Worm (Caenorhabditis elegans) whole organism, L3 larva: Measurements from ENCODE around the gene lips-8.

Experiments
- R02D3.7 ChIP-seq: fragments of 150-350 bp; optimal IDR thresholded peaks from 2 replicates; lab custom pipeline; 2014; ENCODE audit warnings: missing biosample characterization, missing genetic modification characterization
- ZK546.5 ChIP-seq: sonication (generic microtip); optimal IDR thresholded peaks from 2 replicates; lab custom pipeline; 2017; ENCODE audit warnings: missing biosample characterization, missing genetic modification characterization
- ceh-9 ChIP-seq: sonication (generic microtip); optimal IDR thresholded peaks from 2 replicates; lab custom pipeline; 2018; ENCODE audit warnings: missing biosample characterization, missing genetic modification characterization
- elt-1 ChIP-seq: fragments of 150-350 bp; optimal IDR thresholded peaks from 2 replicates; lab custom pipeline; 2014; ENCODE audit warnings: missing biosample characterization, missing genetic modification characterization
- elt-2 ChIP-seq: sonication (generic microtip); optimal IDR thresholded peaks from 2 replicates; lab custom pipeline; 2016; ENCODE audit warnings: missing genetic modification reagents, mild to moderate bottlenecking, missing genetic modification characterization, missing compliant biosample characterization
- nhr-23 ChIP-seq: fragments of 150-350 bp; optimal IDR thresholded peaks from 2 replicates; lab custom pipeline; 2014; ENCODE audit warnings: missing biosample characterization, missing genetic modification reagents, missing genetic modification characterization
- nhr-237 ChIP-seq: fragments of 150-350 bp; optimal IDR thresholded peaks from 2 replicates; lab custom pipeline; 2014; ENCODE audit warnings: missing biosample characterization, missing genetic modification characterization
- nhr-25 ChIP-seq: sonication (generic microtip); optimal IDR thresholded peaks from 2 replicates; lab custom pipeline; 2017; ENCODE audit warnings: missing biosample characterization, missing genetic modification characterization
- nhr-76 ChIP-seq: fragments of 150-350 bp; sonication (generic microtip); optimal IDR thresholded peaks from 5 replicates; lab custom pipeline; 2014; ENCODE audit warnings: missing biosample characterization, missing genetic modification characterization
- pha-4 ChIP-seq: fragments of 150-350 bp; optimal IDR thresholded peaks from 2 replicates; lab custom pipeline; 2014; ENCODE audit warnings: missing biosample characterization, missing genetic modification reagents, missing genetic modification characterization
- pqm-1 ChIP-seq: fragments of 150-350 bp; optimal IDR thresholded peaks from 2 replicates; lab custom pipeline; 2017; ENCODE audit warnings: missing biosample characterization, missing genetic modification characterization, inconsistent platforms
- snpc-4 ChIP-seq: fragments of 150-350 bp; optimal IDR thresholded peaks from 2 replicates; lab custom pipeline; 2014; ENCODE audit warnings: missing biosample characterization, missing genetic modification characterization
- unc-39 ChIP-seq: sonication (generic microtip); optimal IDR thresholded peaks from 4 replicates; lab custom pipeline; 2017; ENCODE audit warnings: missing biosample characterization, missing genetic modification characterization

ce11 chrX:14947355-14947668, 49.0 kb downstream of the lips-8 start:
- TF ChIP-seq pha-4 (tag; lab: Kevin White, UChicago) = peak; percentile 3
- no peak for TF ChIP-seq unc-39 (tag; lab: Kevin White, UChicago)
- no peak for TF ChIP-seq R02D3.7
- no peak for TF ChIP-seq nhr-25 (tag; lab: Kevin White, UChicago)
- TF ChIP-seq ceh-9 (tag; lab: Kevin White, UChicago) = no peak
- TF ChIP-seq elt-2 (tag; lab: Kevin White, UChicago) = no peak
- no peak for TF ChIP-seq pqm-1 (tag; lab: Kevin White, UChicago)
- TF ChIP-seq ZK546.5 (tag; lab: Kevin White, UChicago) = no peak
- no peak for TF ChIP-seq elt-1 (tag; lab: Kevin White, UChicago)
- TF ChIP-seq snpc-4 (tag; lab: Kevin White, UChicago) = no peak
- peak; percentile 76 for TF ChIP-seq nhr-23
- no peak for TF ChIP-seq nhr-76 (tag; lab: Kevin White, UChicago)
- TF ChIP-seq nhr-237 (tag; lab: Kevin White, UChicago) = no peak
